Worm (Caenorhabditis elegans): ENCODE results near the gene cal-8.

DNA sequence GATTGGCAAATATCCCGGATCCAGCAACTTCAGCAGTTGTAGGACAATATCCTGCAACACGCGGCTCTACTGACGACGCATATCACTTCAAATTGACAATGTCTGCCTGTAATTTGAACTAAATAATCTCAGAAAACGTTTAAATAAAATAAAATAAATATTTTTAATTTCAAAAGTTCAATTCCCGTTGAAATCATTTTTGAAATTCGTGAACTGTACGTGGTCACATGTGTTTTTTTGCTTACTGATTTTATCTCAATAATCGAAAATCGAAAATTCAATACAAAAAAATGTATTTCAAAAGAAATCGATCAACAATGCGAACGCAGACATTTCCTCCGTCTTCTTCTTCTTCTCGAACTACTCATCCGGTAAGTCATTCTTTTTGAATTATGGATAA is 44.3 kb downstream of the cal-8 start, which contains the start of gene F07F6.1:
- no peak for TF ChIP-seq unc-39 (tag; optimal IDR thresholded peaks at IDR 0.05)
- no peak for TF ChIP-seq aly-2 (tag; optimal IDR thresholded peaks at IDR 0.05)
- no peak for TF ChIP-seq mdl-1 (tag; optimal IDR thresholded peaks at IDR 0.05)
- TF ChIP-seq nhr-12 (tag; optimal IDR thresholded peaks at IDR 0.05) = no peak
- TF ChIP-seq tbx-2 (tag; optimal IDR thresholded peaks at IDR 0.05) = no peak
- TF ChIP-seq nhr-23 (tag; optimal IDR thresholded peaks at IDR 0.05) = no peak
- no peak for TF ChIP-seq unc-62 (GFP tag; optimal IDR thresholded peaks at IDR 0.05)
- TF ChIP-seq lin-15B (tag; optimal IDR thresholded peaks at IDR 0.05) = no peak

Measured in whole organism, L3 larva.